Fruit fly (Drosophila melanogaster) whole organism, embryonic: ENCODE measurements around the gene CG14207.

Experiments used
- Abd-B ChIP-seq: fragments of 200-800 bp; sonication (Bioruptor generic); optimal IDR thresholded peaks from 2 replicates; lab custom pipeline; 2018; ENCODE audit warnings: missing biosample characterization, mild to moderate bottlenecking, missing genetic modification characterization, moderate library complexity
- Aef1 ChIP-seq: fragments of 200-800 bp; sonication (Bioruptor generic); IDR thresholded peaks from 3 replicates; pipeline ENCODE4 v1.3.6; 2022; ENCODE audit warnings: missing biosample characterization, missing genetic modification characterization
- Antp ChIP-seq: fragments of 200-800 bp; sonication (Bioruptor generic); optimal IDR thresholded peaks from 3 replicates; lab custom pipeline; 2016; ENCODE audit warnings: missing biosample characterization, missing genetic modification characterization
- Awh ChIP-seq: fragments of 200-800 bp; sonication (Bioruptor generic); IDR thresholded peaks from 2 replicates; pipeline ENCODE4, ENCODE4 v1.3.6; 2022; ENCODE audit warnings: missing biosample characterization, missing genetic modification characterization
- CG10431 ChIP-seq: fragments of 200-800 bp; sonication (Bioruptor generic); optimal IDR thresholded peaks from 3 replicates; lab custom pipeline; 2018; ENCODE audit warnings: missing biosample characterization, mild to moderate bottlenecking, missing genetic modification characterization
- CG11398 ChIP-seq: fragments of 200-800 bp; sonication (Bioruptor generic); optimal IDR thresholded peaks from 2 replicates; lab custom pipeline; 2016; ENCODE audit warnings: missing biosample characterization, missing genetic modification characterization
- CG12071 ChIP-seq: fragments of 200-800 bp; sonication (Bioruptor generic); optimal IDR thresholded peaks from 3 replicates; lab custom pipeline; 2018; ENCODE audit warnings: missing biosample characterization, mild to moderate bottlenecking, missing genetic modification characterization
- CG12155 ChIP-seq: fragments of 200-800 bp; sonication (Bioruptor generic); optimal IDR thresholded peaks from 3 replicates; lab custom pipeline; 2016; ENCODE audit warnings: missing biosample characterization, missing genetic modification characterization
- CG12942 ChIP-seq: fragments of 200-800 bp; sonication (Bioruptor generic); optimal IDR thresholded peaks from 3 replicates; lab custom pipeline; 2016; ENCODE audit warnings: missing biosample characterization, missing genetic modification characterization
- CG14050 ChIP-seq: fragments of 200-800 bp; sonication (Bioruptor generic); IDR thresholded peaks from 3 replicates; pipeline ENCODE4 v1.3.6; 2022; ENCODE audit warnings: missing biosample characterization, missing genetic modification characterization
- CG14441 ChIP-seq: fragments of 200-800 bp; sonication (Bioruptor generic); IDR thresholded peaks from 2 replicates; pipeline ENCODE4 v1.3.6; 2022; ENCODE audit warnings: missing biosample characterization, missing genetic modification characterization
- CG14667 ChIP-seq: fragments of 200-800 bp; sonication (Bioruptor generic); IDR thresholded peaks from 2 replicates; pipeline ENCODE4 v1.3.6; 2022; ENCODE audit warnings: missing biosample characterization, missing genetic modification characterization
- CG15011 ChIP-seq: fragments of 200-800 bp; sonication (Bioruptor generic); optimal IDR thresholded peaks from 3 replicates; lab custom pipeline; 2018; ENCODE audit warnings: missing biosample characterization, mild to moderate bottlenecking, missing genetic modification characterization
- CG1529 ChIP-seq: fragments of 200-800 bp; sonication (Bioruptor generic); optimal IDR thresholded peaks from 3 replicates; lab custom pipeline; 2018; ENCODE audit warnings: missing biosample characterization, missing genetic modification characterization
- CG15479 ChIP-seq: fragments of 200-800 bp; sonication (Bioruptor generic); optimal IDR thresholded peaks from 3 replicates; lab custom pipeline; 2019; ENCODE audit warnings: missing biosample characterization, mild to moderate bottlenecking, missing genetic modification characterization, moderate library complexity
- CG17361 ChIP-seq: fragments of 200-800 bp; sonication (Bioruptor generic); IDR thresholded peaks from 3 replicates; pipeline ENCODE4 v1.3.6; 2022; ENCODE audit warnings: missing biosample characterization, missing genetic modification characterization
- CG32772 ChIP-seq: fragments of 200-800 bp; sonication (Bioruptor generic); IDR thresholded peaks from 2 replicates; pipeline ENCODE4 v1.3.6; 2022; ENCODE audit warnings: missing biosample characterization, missing genetic modification characterization
- CG3281 ChIP-seq: fragments of 200-800 bp; sonication (Bioruptor generic); optimal IDR thresholded peaks from 3 replicates; lab custom pipeline; 2017; ENCODE audit warnings: missing biosample characterization, mild to moderate bottlenecking, missing genetic modification characterization
- CG4282 ChIP-seq: fragments of 200-800 bp; sonication (Bioruptor generic); optimal IDR thresholded peaks from 2 replicates; lab custom pipeline; 2016; ENCODE audit warnings: missing biosample characterization, missing genetic modification characterization
- CG4707 ChIP-seq: fragments of 200-800 bp; sonication (Bioruptor generic); optimal IDR thresholded peaks from 2 replicates; lab custom pipeline; 2018; ENCODE audit warnings: missing biosample characterization, mild to moderate bottlenecking, missing genetic modification characterization, moderate library complexity
- CG6272 ChIP-seq: fragments of 200-800 bp; sonication (Bioruptor generic); IDR thresholded peaks from 2 replicates; pipeline ENCODE4 v1.3.6; 2022; ENCODE audit warnings: missing biosample characterization, missing genetic modification characterization
- CG6765 ChIP-seq: fragments of 200-800 bp; sonication (Bioruptor generic); optimal IDR thresholded peaks from 3 replicates; lab custom pipeline; 2017; ENCODE audit warnings: missing biosample characterization, mild to moderate bottlenecking, missing genetic modification characterization
- CG8281 ChIP-seq: fragments of 200-800 bp; sonication (Bioruptor generic); optimal IDR thresholded peaks from 2 replicates; lab custom pipeline; 2018; ENCODE audit warnings: missing biosample characterization, mild to moderate bottlenecking, missing genetic modification characterization, moderate library complexity
- CHES-1-like ChIP-seq: fragments of 200-800 bp; sonication (Bioruptor generic); optimal IDR thresholded peaks from 2 replicates; lab custom pipeline; 2016; ENCODE audit warnings: missing biosample characterization, missing genetic modification characterization
- Camta ChIP-seq: fragments of 200-800 bp; sonication (Bioruptor generic); optimal IDR thresholded peaks from 2 replicates; lab custom pipeline; 2016; ENCODE audit warnings: missing biosample characterization, missing genetic modification characterization
- D19A ChIP-seq: fragments of 200-800 bp; optimal IDR thresholded peaks from 3 replicates; lab custom pipeline; 2019; ENCODE audit warnings: missing biosample characterization, mild to moderate bottlenecking, missing genetic modification characterization, moderate library complexity
- Deaf1 ChIP-seq: fragments of 200-800 bp; optimal IDR thresholded peaks from 3 replicates; lab custom pipeline; 2019; ENCODE audit warnings: missing biosample characterization, mild to moderate bottlenecking, missing genetic modification characterization, moderate library complexity
- Dek ChIP-seq: fragments of 200-800 bp; sonication (Bioruptor generic); optimal IDR thresholded peaks from 3 replicates; lab custom pipeline; 2019; ENCODE audit warnings: missing biosample characterization, mild to moderate bottlenecking, missing genetic modification characterization, moderate library complexity
- Ets65A ChIP-seq: fragments of 200-800 bp; sonication (Bioruptor generic); peaks from one replicate; lab custom pipeline; 2016; ENCODE audit warnings: missing biosample characterization, missing genetic modification characterization
- Hr3 ChIP-seq: fragments of 200-800 bp; sonication (Bioruptor generic); optimal IDR thresholded peaks from 3 replicates; lab custom pipeline; 2016; ENCODE audit warnings: missing biosample characterization, missing genetic modification characterization
- Lpt ChIP-seq: fragments of >200 bp; optimal IDR thresholded peaks from 2 replicates; lab custom pipeline; 2018; ENCODE audit warnings: missing biosample characterization, missing genetic modification characterization
- Mad ChIP-seq: fragments of 200-800 bp; sonication (Bioruptor generic); optimal IDR thresholded peaks from 2 replicates; lab custom pipeline; 2016; ENCODE audit warnings: missing biosample characterization, missing genetic modification characterization
- NC2β ChIP-seq: fragments of 200-800 bp; sonication (Bioruptor generic); optimal IDR thresholded peaks from 2 replicates; lab custom pipeline; 2016; ENCODE audit warnings: missing biosample characterization, missing genetic modification characterization
- NFAT ChIP-seq: fragments of 200-800 bp; sonication (Bioruptor generic); IDR thresholded peaks from 2 replicates; pipeline ENCODE4 v1.3.6; 2022; ENCODE audit warnings: missing biosample characterization, missing genetic modification characterization
- Taf1 ChIP-seq: fragments of 200-800 bp; sonication (Bioruptor generic); IDR thresholded peaks from 2 replicates; pipeline ENCODE4 v1.3.6; 2022; ENCODE audit warnings: missing biosample characterization, missing genetic modification characterization
- Trl ChIP-seq, 3 experiments: fragments of >200 bp in 2 of 3; fragments of 200-800 bp in 1 of 3; sonication (Bioruptor generic) in 1 of 3; optimal IDR thresholded peaks; 2 replicates in 1 of 3; 3 replicates in 2 of 3; lab custom pipeline; 2016 to 2017; ENCODE audit warnings: missing biosample characterization in 1 of 3, missing genetic modification characterization in 1 of 3
- amos ChIP-seq: fragments of 200-800 bp; sonication (Bioruptor generic); IDR thresholded peaks from 2 replicates; pipeline ENCODE4 v1.3.6; 2022; ENCODE audit warnings: missing biosample characterization, missing genetic modification characterization; ENCODE audit not compliant: partially characterized antibody
- danr ChIP-seq: fragments of 200-800 bp; sonication (Bioruptor generic); IDR thresholded peaks from 2 replicates; pipeline ENCODE4 v1.3.6; 2022; ENCODE audit warnings: missing biosample characterization, missing genetic modification characterization
- emc ChIP-seq: fragments of 200-800 bp; sonication (Bioruptor generic); optimal IDR thresholded peaks from 2 replicates; lab custom pipeline; 2016; ENCODE audit warnings: missing biosample characterization, missing genetic modification characterization
- fru ChIP-seq: fragments of >200 bp; optimal IDR thresholded peaks from 2 replicates; lab custom pipeline; 2017
- gsb-n ChIP-seq: fragments of 200-800 bp; sonication (Bioruptor generic); optimal IDR thresholded peaks from 3 replicates; lab custom pipeline; 2018; ENCODE audit warnings: missing biosample characterization, mild to moderate bottlenecking, missing genetic modification characterization
- maf-S ChIP-seq: fragments of 200-800 bp; sonication (Bioruptor generic); optimal IDR thresholded peaks from 2 replicates; lab custom pipeline; 2016; ENCODE audit warnings: missing biosample characterization, missing genetic modification characterization
- mld ChIP-seq: fragments of 200-800 bp; sonication (Bioruptor generic); IDR thresholded peaks from 3 replicates; pipeline ENCODE4 v1.3.6; 2022; ENCODE audit warnings: missing biosample characterization, missing genetic modification characterization; ENCODE audit not compliant: partially characterized antibody
- onecut ChIP-seq: fragments of 200-800 bp; sonication (Bioruptor generic); IDR thresholded peaks from 2 replicates; pipeline ENCODE4 v1.3.6; 2022; ENCODE audit warnings: missing biosample characterization, missing genetic modification characterization
- peb ChIP-seq: fragments of 200-800 bp; sonication (Bioruptor generic); IDR thresholded peaks from 2 replicates; pipeline ENCODE4 v1.3.6; 2022; ENCODE audit warnings: missing biosample characterization, missing genetic modification characterization
- rib ChIP-seq: fragments of 200-800 bp; sonication (Bioruptor generic); IDR thresholded peaks from 2 replicates; pipeline ENCODE4 v1.3.6; 2022; ENCODE audit warnings: missing biosample characterization, missing genetic modification characterization
- row ChIP-seq: fragments of 200-800 bp; sonication (Bioruptor generic); IDR thresholded peaks from 3 replicates; pipeline ENCODE4 v1.3.6; 2022; ENCODE audit warnings: missing biosample characterization, missing genetic modification characterization
- seq ChIP-seq: fragments of 200-800 bp; sonication (Bioruptor generic); IDR thresholded peaks from 2 replicates; pipeline ENCODE4 v1.3.6; 2022; ENCODE audit warnings: missing biosample characterization, missing genetic modification characterization
- tio ChIP-seq: fragments of 200-800 bp; sonication (Bioruptor generic); optimal IDR thresholded peaks from 2 replicates; lab custom pipeline; 2017; ENCODE audit warnings: missing biosample characterization, missing genetic modification characterization, inconsistent platforms
- unc-4 ChIP-seq: fragments of 200-800 bp; sonication (Bioruptor generic); IDR thresholded peaks from 2 replicates; pipeline ENCODE4 v1.3.6; 2022; ENCODE audit warnings: missing biosample characterization, missing genetic modification characterization; ENCODE audit not compliant: partially characterized antibody
- wdn ChIP-seq: fragments of 200-800 bp; sonication (Bioruptor generic); IDR thresholded peaks from 2 replicates; pipeline ENCODE4 v1.3.6; 2022; ENCODE audit warnings: missing biosample characterization, missing genetic modification characterization
- zfh1 ChIP-seq: fragments of 200-800 bp; sonication (Bioruptor generic); IDR thresholded peaks from 3 replicates; pipeline ENCODE4 v1.3.6; 2022; ENCODE audit warnings: missing biosample characterization, missing genetic modification characterization

CG14207 gene

DNA sequence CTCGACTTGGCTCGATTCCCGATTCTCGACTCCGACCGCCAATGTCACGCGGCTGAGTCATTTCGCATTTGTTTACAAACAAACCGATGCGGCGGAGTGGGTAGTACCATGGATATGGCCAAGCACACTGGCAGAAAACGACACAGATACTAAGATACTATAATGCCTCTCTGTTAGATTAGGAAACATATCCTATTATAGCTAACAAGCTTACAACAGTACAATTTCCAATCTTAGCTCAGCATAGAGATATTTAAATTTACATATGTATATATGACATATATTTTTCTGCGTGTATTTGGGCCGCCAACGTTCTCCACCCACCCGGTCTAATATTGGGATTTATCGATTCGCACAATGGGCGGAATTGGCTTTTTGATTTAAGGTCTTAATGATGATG, 1.0 kb upstream of the CG14207 start (continued):
- TF ChIP-seq Dek (tag; lab: Kevin White, UChicago) (peak; percentile 64), Mad (GFP tag; lab: Kevin White, UChicago) (peak; percentile 40), peb (GFP tag; lab: Robert Waterston, UW) (peak; percentile 40; the same call in 1 of the 2 replicates), Aef1 (peak; percentile 77), seq (GFP tag; lab: Robert Waterston, UW) (peak; percentile 76), CG8281 (peak; percentile 56), Lpt (no peak), emc (no peak), NC2β (GFP tag; lab: Kevin White, UChicago) (no peak), NFAT (GFP tag; lab: Robert Waterston, UW) (peak; percentile 73), unc-4 (no peak), CG4707 (peak; percentile 13), CG3281 (GFP tag; lab: Kevin White, UChicago) (peak; percentile 79), CG10431 (GFP tag; lab: Kevin White, UChicago) (no peak), mld (GFP tag; lab: Robert Waterston, UW) (no peak), Trl (optimal IDR thresholded peaks at IDR 0.05; lab: Kevin White, UChicago) (no peak), Trl (GFP tag; optimal IDR thresholded peaks at IDR 0.05; lab: Kevin White, UChicago) (peak; percentile 54), CG11398 (GFP tag; lab: Kevin White, UChicago) (no peak), Ets65A (GFP tag; lab: Kevin White, UChicago) (peak; percentile 94), Abd-B (GFP tag; lab: Kevin White, UChicago) (peak; percentile 70), danr (GFP tag; lab: Robert Waterston, UW) (peak; percentile 53), amos (GFP tag; lab: Robert Waterston, UW) (no peak), CG6272 (peak; percentile 49), CG15011 (peak; percentile 55), gsb-n (peak; percentile 28), CG15479 (GFP tag; lab: Kevin White, UChicago) (no peak), CG14050 (GFP tag; lab: Robert Waterston, UW) (peak; percentile 72), Awh (GFP tag; lab: Robert Waterston, UW) (0 out of 2 replicates have a peak, but pooled peaks have one; percentile 55), Hr3 (peak; percentile 64), onecut (GFP tag; lab: Robert Waterston, UW) (peak; percentile 54), CG12942 (GFP tag; lab: Kevin White, UChicago) (peak; percentile 48), zfh1 (GFP tag; lab: Robert Waterston, UW) (peak; percentile 71), row (GFP tag; lab: Robert Waterston, UW) (peak; percentile 88), CG14441 (GFP tag; lab: Robert Waterston, UW) (peak; percentile 85), Antp (peak; percentile 32), Deaf1 (peak; percentile 50), maf-S (GFP tag; lab: Kevin White, UChicago) (peak; percentile 2), CHES-1-like (GFP tag; lab: Kevin White, UChicago) (peak; percentile 44), CG17361 (GFP tag; lab: Robert Waterston, UW) (peak; percentile 68; the same call in 2 of the 3 replicates), CG12071 (GFP tag; lab: Kevin White, UChicago) (peak; percentile 77), fru (lab: Kevin White, UChicago) (no peak), wdn (GFP tag; lab: Robert Waterston, UW) (peak; percentile 67), CG12155 (GFP tag; lab: Kevin White, UChicago) (peak; percentile 80), CG4282 (no peak), CG32772 (peak; percentile 66; the same call in 1 of the 2 replicates), tio (GFP tag; lab: Kevin White, UChicago) (peak; percentile 72), Taf1 (GFP tag; lab: Robert Waterston, UW) (peak; percentile 82), D19A (peak; percentile 42), CG14667 (peak; percentile 60), Camta (GFP tag; lab: Kevin White, UChicago) (peak; percentile 58), CG1529 (GFP tag; lab: Kevin White, UChicago) (peak; percentile 18), rib (GFP tag; lab: Robert Waterston, UW) (peak; percentile 76), CG6765 (GFP tag; lab: Kevin White, UChicago) (peak; percentile 72)
